Fruit fly (Drosophila melanogaster): Measurements from ENCODE around the gene CG3436.
A peak's percentile ranks its signal among the peaks of the same experiment; 100 is the strongest.

CG3436 gene

DNA sequence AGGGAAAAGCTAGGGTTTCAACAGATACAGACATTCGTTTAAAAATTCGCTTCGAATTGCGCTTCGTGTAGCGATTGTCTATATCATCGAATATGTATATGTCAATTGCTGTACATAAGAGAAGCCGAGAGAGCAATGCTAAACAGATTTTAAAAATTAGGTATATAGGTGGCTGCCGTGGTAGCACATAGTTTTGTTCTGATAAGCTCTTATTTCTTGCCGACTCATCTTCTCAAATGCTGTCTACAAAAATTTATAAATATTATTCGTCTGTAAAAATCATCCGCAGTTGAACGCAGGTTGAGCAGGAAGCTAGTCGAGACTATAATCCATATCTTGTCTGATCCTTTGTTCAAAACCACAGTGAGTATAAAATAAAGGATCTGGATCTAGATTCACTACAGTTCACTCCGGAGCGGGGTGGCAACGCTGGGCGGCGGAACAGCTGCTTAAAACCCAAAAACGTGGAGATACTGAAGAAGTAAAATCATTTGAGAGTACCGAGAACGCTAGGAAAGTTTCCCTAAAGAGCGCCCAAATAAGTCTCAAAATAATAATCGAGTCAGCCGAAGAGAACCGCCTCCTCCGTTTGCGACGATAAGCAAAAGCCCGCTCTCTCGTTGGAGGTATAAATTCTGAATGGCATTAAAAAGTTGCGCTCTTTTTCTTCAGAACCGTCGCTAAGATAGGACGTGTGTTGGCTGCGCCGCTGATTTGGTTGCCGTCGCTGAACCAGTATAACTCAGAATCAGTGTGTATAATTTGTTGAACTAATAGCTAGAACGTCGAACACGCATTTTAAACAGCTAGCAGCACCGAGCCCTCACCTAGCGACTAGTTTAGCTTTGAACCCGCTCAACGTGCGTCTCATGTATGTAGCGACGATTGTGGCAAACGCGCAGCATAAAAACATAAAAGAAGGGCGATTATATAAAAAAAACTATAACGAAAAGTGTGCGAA is 48.1 kb upstream of the CG3436 start (continued):
- TF ChIP-seq chinmo (GFP tag; IDR thresholded peaks at IDR 0.05; ENCODE audit: partially characterized antibody), result peak; percentile 88; the same call in 2 of the 4 replicates
- TF ChIP-seq vvl (GFP tag; IDR thresholded peaks at IDR 0.05), result peak; percentile 75
- TF ChIP-seq hkb (optimal IDR thresholded peaks at IDR 0.05), result no peak
- TF ChIP-seq hkb (GFP tag; IDR thresholded peaks at IDR 0.05), result 0 out of 2 replicates have a peak, but pooled peaks have one; percentile 9
- TF ChIP-seq lov (optimal IDR thresholded peaks at IDR 0.05), result no peak
- TF ChIP-seq lov (GFP tag; IDR thresholded peaks at IDR 0.05), result no peak
- TF ChIP-seq nerfin-1 (tag; optimal IDR thresholded peaks at IDR 0.05), result peak; percentile 2
- TF ChIP-seq CTCF (GFP tag; optimal IDR thresholded peaks at IDR 0.05), result no peak
- peak; percentile 7 for TF ChIP-seq CG17829 (tag; optimal IDR thresholded peaks at IDR 0.05)
- TF ChIP-seq sr (GFP tag; IDR thresholded peaks at IDR 0.05), result no peak
- TF ChIP-seq CG12744 (GFP tag; optimal IDR thresholded peaks at IDR 0.05), result no peak
- TF ChIP-seq pfk (GFP tag; optimal IDR thresholded peaks at IDR 0.05), result peak; percentile 10
- no peak for TF ChIP-seq ap (GFP tag; IDR thresholded peaks at IDR 0.05)
- no peak for TF ChIP-seq danr (GFP tag; IDR thresholded peaks at IDR 0.05)
- no peak for TF ChIP-seq ato (GFP tag; IDR thresholded peaks at IDR 0.05; ENCODE audit: partially characterized antibody)

DNA sequence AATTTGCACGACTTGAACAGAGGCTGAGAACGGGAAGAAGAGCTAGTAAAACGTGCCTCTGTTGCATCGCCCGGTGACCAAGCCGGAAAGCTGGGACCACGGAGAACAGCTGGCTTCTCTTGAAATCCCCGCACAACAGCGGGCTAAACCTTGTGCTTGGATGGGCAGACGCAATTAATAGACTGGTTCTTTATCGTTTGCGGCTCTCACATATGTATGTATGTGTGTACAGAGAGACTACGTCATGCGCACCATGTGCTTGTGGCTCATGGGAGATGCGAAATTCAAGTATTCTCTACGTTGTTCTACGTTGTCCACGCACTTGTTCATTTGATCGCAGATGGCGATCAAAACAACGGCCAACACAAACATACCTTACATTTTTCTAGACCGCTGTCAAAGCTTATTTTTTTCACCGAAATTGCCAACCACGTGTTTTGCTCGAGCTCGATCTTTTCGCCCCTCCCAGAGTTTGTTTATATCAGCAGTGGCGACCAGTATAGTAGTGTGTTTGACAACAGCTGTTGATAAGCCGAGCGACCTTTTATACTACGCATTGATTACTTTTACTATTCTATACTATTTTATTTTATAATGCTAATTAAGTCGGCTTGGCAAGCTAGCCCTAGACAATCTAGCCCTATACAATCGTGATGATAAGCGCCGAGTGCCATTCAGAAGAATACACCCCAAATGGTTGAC is 46.6 kb upstream of the CG3436 start:
- no peak for TF ChIP-seq CG2129 (GFP tag; IDR thresholded peaks at IDR 0.05; ENCODE audit: partially characterized antibody)
- peak; percentile 3 for TF ChIP-seq sens (GFP tag)
- TF ChIP-seq mirr (GFP tag; optimal IDR thresholded peaks at IDR 0.05), result peak; percentile 63
- peak; percentile 34 for TF ChIP-seq CG13624 (GFP tag; optimal IDR thresholded peaks at IDR 0.05)
- TF ChIP-seq crp (GFP tag; optimal IDR thresholded peaks at IDR 0.05), result peak in 1 of 2 experiments; percentile 8
- TF ChIP-seq pita (GFP tag; optimal IDR thresholded peaks at IDR 0.05), result no peak
- TF ChIP-seq CG13775 (GFP tag; optimal IDR thresholded peaks at IDR 0.05), result no peak
- no peak for TF ChIP-seq tin (GFP tag; optimal IDR thresholded peaks at IDR 0.05)
- TF ChIP-seq row (GFP tag; IDR thresholded peaks at IDR 0.05), result 0 out of 3 replicates have a peak, but pooled peaks have one; percentile 21
- no peak for TF ChIP-seq CG13123 (GFP tag; optimal IDR thresholded peaks at IDR 0.05)
- TF ChIP-seq CG6854 (GFP tag; optimal IDR thresholded peaks at IDR 0.05), result no peak
- peak; percentile 82 for TF ChIP-seq CG15514 (GFP tag; optimal IDR thresholded peaks at IDR 0.05)
- TF ChIP-seq CG10543 (GFP tag; optimal IDR thresholded peaks at IDR 0.05), result peak; percentile 75
- TF ChIP-seq luna (GFP tag; optimal IDR thresholded peaks at IDR 0.05), result no peak
- no peak for TF ChIP-seq Xrp1 (GFP tag; IDR thresholded peaks at IDR 0.05)
- TF ChIP-seq ftz-f1 (GFP tag; optimal IDR thresholded peaks at IDR 0.05), result peak; percentile 1
- peak; percentile 19 for TF ChIP-seq CG2120 (GFP tag; optimal IDR thresholded peaks at IDR 0.05)
- TF ChIP-seq cwo (GFP tag; optimal IDR thresholded peaks at IDR 0.05), result peak; percentile 86
- no peak for TF ChIP-seq Nf-YB (GFP tag; optimal IDR thresholded peaks at IDR 0.05)
- TF ChIP-seq Eip74EF (GFP tag; optimal IDR thresholded peaks at IDR 0.05), result no peak
- no peak for TF ChIP-seq CG4404 (GFP tag; IDR thresholded peaks at IDR 0.05)
- no peak for TF ChIP-seq Taf1 (GFP tag; IDR thresholded peaks at IDR 0.05)
- TF ChIP-seq Sox100B (GFP tag; optimal IDR thresholded peaks at IDR 0.05), result no peak
- TF ChIP-seq CG32532 (GFP tag; IDR thresholded peaks at IDR 0.05), result no peak
- peak; percentile 88 for TF ChIP-seq twi (tag; optimal IDR thresholded peaks at IDR 0.05)
- peak; percentile 4 for TF ChIP-seq tx (GFP tag; optimal IDR thresholded peaks at IDR 0.05)
- peak; percentile 34 for TF ChIP-seq nom (GFP tag; optimal IDR thresholded peaks at IDR 0.05)
- TF ChIP-seq CG2889 (GFP tag; IDR thresholded peaks at IDR 0.05), result no peak
- TF ChIP-seq ewg (GFP tag; optimal IDR thresholded peaks at IDR 0.05), result peak; percentile 57
- TF ChIP-seq sug (tag; optimal IDR thresholded peaks at IDR 0.05), result peak; percentile 88
- peak; percentile 15 for TF ChIP-seq Dek (tag; optimal IDR thresholded peaks at IDR 0.05)
- no peak for TF ChIP-seq CG10366 (GFP tag; IDR thresholded peaks at IDR 0.05)
- peak; percentile 58 for TF ChIP-seq Vsx1 (GFP tag; optimal IDR thresholded peaks at IDR 0.05)

Measured in whole organism, embryonic.